Worm (Caenorhabditis elegans) whole organism, L1 larva: Measurements from ENCODE around the gene nop-1.
A peak's percentile ranks its signal among the peaks of the same experiment; 100 is the strongest.

Experiments
- ama-1 ChIP-seq: fragments of 150-350 bp; optimal IDR thresholded peaks from 2 replicates; lab custom pipeline; 2014
- ceh-82 ChIP-seq, 3 experiments: fragments of 150-350 bp in 1 of 3; sonication (generic microtip) in 2 of 3; optimal IDR thresholded peaks; 2 replicates each; lab custom pipeline; 2014 to 2017; ENCODE audit warnings: missing biosample characterization in 3 of 3, missing genetic modification characterization in 3 of 3
- ces-1 ChIP-seq: fragments of 150-350 bp; optimal IDR thresholded peaks from 2 replicates; lab custom pipeline; 2014; ENCODE audit warnings: missing biosample characterization, missing genetic modification reagents, missing genetic modification characterization
- efl-1 ChIP-seq, 4 experiments: fragments of 150-350 bp; optimal IDR thresholded peaks in 3 of 4; peaks in 1 of 4; 1 replicate in 1 of 4; 2 replicates in 3 of 4; lab custom pipeline; 2014; ENCODE audit warnings: missing biosample characterization in 2 of 4, missing genetic modification characterization in 2 of 4, missing genetic modification reagents in 2 of 4
- egl-13 ChIP-seq: sonication (generic microtip); optimal IDR thresholded peaks from 2 replicates; lab custom pipeline; 2016; ENCODE audit warnings: missing genotype, missing genetic modification reagents, missing genetic modification characterization, missing compliant biosample characterization
- lin-15B ChIP-seq: fragments of 150-350 bp; sonication (generic microtip); optimal IDR thresholded peaks from 3 replicates; lab custom pipeline; 2014; ENCODE audit warnings: missing biosample characterization, missing genetic modification characterization
- mep-1 ChIP-seq: fragments of 150-350 bp; optimal IDR thresholded peaks from 2 replicates; lab custom pipeline; 2014; ENCODE audit warnings: missing biosample characterization, missing genetic modification characterization
- nhr-11 ChIP-seq: fragments of 150-350 bp; optimal IDR thresholded peaks from 2 replicates; lab custom pipeline; 2014; ENCODE audit warnings: missing biosample characterization, missing genetic modification characterization
- skn-1 ChIP-seq: fragments of 150-350 bp; optimal IDR thresholded peaks from 2 replicates; lab custom pipeline; 2014; ENCODE audit warnings: missing biosample characterization, missing genetic modification characterization
- swsn-7 ChIP-seq: sonication (generic microtip); optimal IDR thresholded peaks from 2 replicates; lab custom pipeline; 2016; ENCODE audit warnings: missing genetic modification characterization, missing compliant biosample characterization
- unc-62 ChIP-seq: fragments of 150-350 bp; optimal IDR thresholded peaks from 2 replicates; lab custom pipeline; 2014; ENCODE audit warnings: missing biosample characterization, missing genetic modification reagents, missing genetic modification characterization
- ztf-11 ChIP-seq, 2 experiments: sonication (generic microtip); optimal IDR thresholded peaks; 2 replicates each; lab custom pipeline; 2016 to 2017; ENCODE audit warnings: missing genetic modification characterization in 2 of 2, missing biosample characterization in 1 of 2, missing compliant biosample characterization in 1 of 2
- ztf-4 ChIP-seq: fragments of 150-350 bp; optimal IDR thresholded peaks from 2 replicates; lab custom pipeline; 2014; ENCODE audit warnings: missing biosample characterization, missing genetic modification characterization

DNA sequence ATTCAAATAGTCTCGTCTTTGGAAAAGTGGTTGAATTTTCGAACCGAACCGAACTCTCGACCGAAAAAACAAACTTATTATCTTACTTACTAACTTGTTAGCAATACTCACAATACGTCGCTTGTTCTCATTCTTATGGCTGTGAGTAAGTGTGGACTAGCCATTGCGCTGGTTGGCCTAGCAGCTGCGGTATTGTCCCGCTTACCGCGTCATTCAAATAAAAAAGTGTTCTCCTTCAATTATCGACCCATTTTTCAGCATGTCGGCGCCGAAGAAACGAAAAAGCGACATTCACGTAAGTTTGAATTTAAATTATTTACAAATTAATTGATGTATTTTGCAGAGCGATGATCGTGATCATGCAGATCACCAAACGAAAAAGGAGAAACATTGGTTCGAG, 527 bp downstream of the nop-1 start:
- TF ChIP-seq mep-1 (tag; lab: Kevin White, UChicago) = no peak
- TF ChIP-seq ceh-82 (tag; optimal IDR thresholded peaks at IDR 0.05; lab: Kevin White, UChicago) = no peak
- no peak for TF ChIP-seq ztf-4 (tag; lab: Kevin White, UChicago)
- TF ChIP-seq unc-62 (GFP tag; lab: Kevin White, UChicago) = no peak
- no peak for TF ChIP-seq ama-1
- TF ChIP-seq egl-13 (tag; lab: Kevin White, UChicago) = no peak
- no peak for TF ChIP-seq nhr-11
- TF ChIP-seq ces-1 (GFP tag; lab: Kevin White, UChicago) = no peak
- TF ChIP-seq efl-1 (optimal IDR thresholded peaks at IDR 0.05; lab: Kevin White, UChicago) = peak; percentile 4 to 74
- TF ChIP-seq efl-1 (GFP tag; optimal IDR thresholded peaks at IDR 0.05 in 1 of 2; lab: Kevin White, UChicago) = peak; percentile 69 to 98
- no peak for TF ChIP-seq skn-1 (tag; lab: Kevin White, UChicago)
- peak; percentile 6 for TF ChIP-seq lin-15B (tag; lab: Kevin White, UChicago)
- no peak for TF ChIP-seq ztf-11 (tag; optimal IDR thresholded peaks at IDR 0.05; lab: Kevin White, UChicago)
- TF ChIP-seq swsn-7 = no peak
